Worm (Caenorhabditis elegans) whole organism, L4/young adult: ENCODE results near the gene frpr-15.

Source experiments
- W03F9.2 ChIP-seq: fragments of 150-350 bp; optimal IDR thresholded peaks from 2 replicates; lab custom pipeline; 2014; ENCODE audit warnings: missing biosample characterization, missing genetic modification characterization
- him-1 ChIP-seq: sonication (generic microtip); optimal IDR thresholded peaks from 2 replicates; lab custom pipeline; 2016; ENCODE audit warnings: missing genotype, missing genetic modification reagents, missing genetic modification characterization, missing compliant biosample characterization

DNA sequence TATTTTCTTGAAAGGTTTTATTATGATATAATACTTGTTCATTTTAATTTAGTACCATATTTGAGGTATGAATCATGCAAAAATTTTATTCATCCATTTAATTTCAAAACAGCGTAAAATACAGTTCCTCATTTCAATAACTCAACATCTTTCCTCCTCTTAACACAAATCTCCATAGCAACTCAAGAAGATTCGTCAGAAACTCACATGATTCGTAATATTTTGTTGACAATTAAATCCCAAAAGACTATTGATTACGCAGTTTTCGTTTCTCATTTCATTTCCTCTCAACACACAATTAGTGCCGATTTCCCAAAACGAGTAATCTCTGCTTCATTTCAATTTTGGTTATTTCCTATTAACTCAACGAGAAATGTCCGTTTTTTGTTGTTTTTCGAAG is 28.4 kb downstream of the frpr-15 start, which contains the start of gene R11D1.2:
- TF ChIP-seq W03F9.2 (tag; lab: Kevin White, UChicago), result no peak
- TF ChIP-seq him-1 (tag; lab: Kevin White, UChicago), result no peak
